Fruit fly (Drosophila melanogaster): ENCODE results near the gene mura.
A peak's percentile ranks its signal among the peaks of the same experiment; 100 is the strongest.

Gene mura

DNA sequence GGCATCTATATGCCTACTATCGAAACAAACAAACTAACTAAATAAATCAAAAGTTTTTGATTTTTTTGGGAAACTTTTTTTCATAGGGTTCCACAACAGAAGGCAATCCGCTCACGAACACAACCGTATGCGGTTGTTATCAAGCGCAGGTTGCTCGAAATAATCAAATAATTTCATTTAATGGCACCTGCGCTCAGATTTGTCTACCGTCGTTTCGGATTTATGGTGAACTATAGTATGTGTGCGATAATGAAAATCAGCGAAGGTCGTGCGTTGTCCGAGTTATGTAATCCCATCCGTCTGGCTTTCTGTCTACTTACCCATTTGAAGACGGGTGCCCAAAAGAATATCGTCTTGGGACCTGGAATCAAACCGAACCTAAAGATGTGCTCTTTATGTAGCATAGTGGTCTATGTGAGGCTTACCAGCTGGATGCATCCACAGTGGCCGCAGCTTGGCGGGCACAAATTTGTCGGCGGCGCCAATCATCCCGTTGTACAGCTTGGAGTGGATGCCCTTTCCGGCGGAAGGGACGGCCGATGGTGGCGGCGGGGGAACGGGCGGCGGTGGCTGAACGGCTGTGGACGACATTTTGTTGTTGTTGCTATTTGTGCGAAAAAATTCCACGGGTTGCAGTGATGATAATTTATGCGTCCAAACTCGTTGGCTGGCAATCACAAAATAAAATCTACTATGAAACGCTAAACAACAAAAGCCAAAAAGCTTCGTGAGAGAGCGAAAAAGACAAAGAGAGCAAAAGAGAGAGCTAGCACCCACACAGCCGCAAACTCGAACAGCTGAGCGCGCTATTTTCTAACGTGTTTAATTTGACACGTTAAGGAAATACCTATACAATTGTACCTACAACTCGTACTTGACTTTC is 21.6 kb upstream of the mura start (continued):
- TF ChIP-seq chinmo (GFP tag; IDR thresholded peaks at IDR 0.05; ENCODE audit: partially characterized antibody) = peak; percentile 69; the same call in 2 of the 4 replicates

DNA sequence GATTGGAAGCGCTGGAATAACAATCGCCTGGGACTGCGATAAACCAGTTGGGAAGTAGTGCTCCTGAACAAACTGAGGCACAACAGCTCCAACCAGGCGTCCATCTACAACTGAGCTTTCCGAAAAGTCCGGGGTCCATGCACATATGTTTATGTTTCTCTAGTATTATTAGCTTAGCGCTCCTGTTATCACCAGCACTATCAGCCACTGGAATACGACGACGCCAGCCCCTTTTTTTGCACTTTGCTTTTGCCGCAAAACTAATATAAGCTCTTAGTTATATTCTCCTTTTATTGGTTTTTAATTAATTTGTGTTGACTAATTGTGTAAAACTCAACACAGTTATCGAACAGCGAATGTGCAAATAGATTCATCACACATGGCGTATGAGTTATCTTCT is 19.9 kb upstream of the mura start, which contains the start of gene CG9396:
CG9396 (minus strand) TSS at position 101 of the 400 bp plus-strand sequence.
- TF ChIP-seq sens (GFP tag) (peak; percentile 19), jumu (GFP tag; optimal IDR thresholded peaks at IDR 0.05) (no peak)

dm6 chr3R:9570657-9571056 is 19.1 kb upstream of the mura start:
- TF ChIP-seq sug (tag; optimal IDR thresholded peaks at IDR 0.05) (peak; percentile 27), CG7786 (GFP tag; optimal IDR thresholded peaks at IDR 0.05) (no peak), Bdp1 (GFP tag; optimal IDR thresholded peaks at IDR 0.05) (no peak), sens (GFP tag) (peak; percentile 24), Pdp1 (GFP tag; optimal IDR thresholded peaks at IDR 0.05) (peak in 1 of 2 experiments; percentile 35), zfh1 (GFP tag; IDR thresholded peaks at IDR 0.05) (no peak), CG6791 (GFP tag; IDR thresholded peaks at IDR 0.05; ENCODE audit: partially characterized antibody) (0 out of 3 replicates have a peak, but pooled peaks have one; percentile 33)

DNA sequence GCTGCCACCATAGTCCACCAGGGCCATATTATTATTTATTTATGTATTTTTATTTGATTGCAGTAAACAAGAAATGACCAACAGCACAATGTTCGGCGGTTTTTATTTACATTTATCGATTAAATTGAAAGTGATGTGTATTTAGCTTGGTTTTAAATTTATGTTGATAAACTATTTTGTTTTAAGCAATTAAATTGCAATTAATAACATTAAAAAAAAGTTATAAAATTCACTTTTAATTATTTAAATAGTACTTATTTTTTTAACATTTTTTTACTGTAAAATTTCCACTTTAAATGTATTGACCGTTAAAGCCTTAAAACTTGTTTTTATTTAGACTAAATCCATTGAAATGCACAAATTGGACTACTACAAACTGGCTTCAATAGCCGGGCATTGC is 18.5 kb upstream of the mura start, which contains the start of gene CG16790:
CG16790 (minus strand) TSS at position 101 of the 400 bp plus-strand sequence.
- TF ChIP-seq Sry-β (GFP tag; optimal IDR thresholded peaks at IDR 0.05) (peak; percentile 54), CG12299 (tag; optimal IDR thresholded peaks at IDR 0.05) (no peak), MBD-R2 (GFP tag; IDR thresholded peaks at IDR 0.05) (0 out of 2 replicates have a peak, but pooled peaks have one; percentile 42), CG13287 (GFP tag; IDR thresholded peaks at IDR 0.05; ENCODE audit: partially characterized antibody) (no peak), row (GFP tag; IDR thresholded peaks at IDR 0.05) (peak; percentile 13; the same call in 1 of the 3 replicates)

dm6 chr3R:9565895-9566294 is 14.3 kb upstream of the mura start, which contains the start of gene CG16789:
CG16789 (plus strand) TSS chr3R:9566195.
- TF ChIP-seq Dll (GFP tag; IDR thresholded peaks at IDR 0.05; ENCODE audit: partially characterized antibody) (no peak), Dip3 (GFP tag; optimal IDR thresholded peaks at IDR 0.05) (no peak), gcm2 (GFP tag; optimal IDR thresholded peaks at IDR 0.05) (no peak), CG4424 (GFP tag; optimal IDR thresholded peaks at IDR 0.05) (no peak), CG18764 (GFP tag; optimal IDR thresholded peaks at IDR 0.05) (no peak), CG6175 (GFP tag; IDR thresholded peaks at IDR 0.05) (no peak), abd-A (tag; optimal IDR thresholded peaks at IDR 0.05) (no peak), ase (GFP tag; IDR thresholded peaks at IDR 0.05) (no peak), Sin3A (optimal IDR thresholded peaks at IDR 0.05) (no peak), dan (GFP tag; IDR thresholded peaks at IDR 0.05) (no peak), org-1 (GFP tag; optimal IDR thresholded peaks at IDR 0.05) (no peak), bsh (GFP tag; optimal IDR thresholded peaks at IDR 0.05) (no peak), Dfd (GFP tag; optimal IDR thresholded peaks at IDR 0.05) (no peak), slbo (GFP tag; IDR thresholded peaks at IDR 0.05) (no peak), CG1602 (GFP tag; optimal IDR thresholded peaks at IDR 0.05) (no peak), tx (GFP tag; optimal IDR thresholded peaks at IDR 0.05) (no peak), CG6854 (GFP tag; optimal IDR thresholded peaks at IDR 0.05) (no peak), hb (GFP tag; IDR thresholded peaks at IDR 0.05; ENCODE audit: partially characterized antibody) (no peak), CG1233 (GFP tag; optimal IDR thresholded peaks at IDR 0.05) (no peak)
